Worm (Caenorhabditis elegans): ENCODE data around the gene Y73F8A.23.
A peak's percentile ranks its signal among the peaks of the same experiment; 100 is the strongest.

The Y73F8A.23 gene

DNA sequence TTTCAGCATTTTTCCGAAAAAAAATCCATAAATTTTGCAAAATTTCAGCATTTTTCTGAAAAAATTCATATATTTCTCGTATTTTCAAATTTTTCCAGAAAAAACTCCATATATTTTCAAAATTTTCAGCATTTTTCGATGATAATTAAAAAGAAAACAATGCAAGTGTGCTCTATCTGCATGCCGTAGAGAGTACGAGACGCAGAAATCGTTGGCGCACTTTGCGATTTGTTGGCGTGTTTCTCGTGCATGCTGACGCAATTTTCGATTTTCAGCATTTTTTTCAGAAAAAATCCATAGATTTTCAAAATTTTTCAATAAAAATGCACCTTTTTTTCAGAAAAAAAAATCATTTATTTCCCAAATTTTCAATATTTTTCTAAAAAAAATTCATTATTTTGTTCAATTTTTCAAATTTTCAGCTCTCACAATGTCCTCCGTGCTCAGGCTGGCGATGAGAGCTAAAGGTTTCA, 28.0 kb upstream of the Y73F8A.23 start, which contains the start of gene Y73F8A.27:
Gene Y73F8A.27, plus strand, starts transcription at position 423 of the 473 bp plus-strand sequence.
- TF ChIP-seq lag-1 (GFP tag; IDR thresholded peaks at IDR 0.05) (no peak), ceh-58 (GFP tag; IDR thresholded peaks at IDR 0.05) (no peak), snpc-1.3 (tag; optimal IDR thresholded peaks at IDR 0.05; ENCODE audit: insufficient read depth) (peak; percentile 83), attf-6 (GFP tag; IDR thresholded peaks at IDR 0.05) (peak; percentile 98), attf-3 (GFP tag; conservative IDR thresholded peaks at IDR 0.05) (no peak; the same call in 1 of the 2 replicates), ekl-4 (GFP tag; IDR thresholded peaks at IDR 0.05) (peak; percentile 78), let-526 (GFP tag; IDR thresholded peaks at IDR 0.05) (0 out of 2 replicates have a peak, but pooled peaks have one; percentile 50), zfh-2 (GFP tag; conservative IDR thresholded peaks at IDR 0.05) (peak; percentile 26; the same call in 1 of the 2 replicates), chd-7 (tag; optimal IDR thresholded peaks at IDR 0.05) (peak; percentile 36), F49E8.2 (tag; optimal IDR thresholded peaks at IDR 0.05; ENCODE audit: insufficient read depth) (peak; percentile 55), nhr-27 (tag; optimal IDR thresholded peaks at IDR 0.05) (no peak), bed-1 (GFP tag; IDR thresholded peaks at IDR 0.05) (no peak), tbx-9 (tag; optimal IDR thresholded peaks at IDR 0.05; ENCODE audit: borderline replicate concordance) (no peak), lir-1 (GFP tag; conservative IDR thresholded peaks at IDR 0.05) (peak; percentile 79), athp-1 (tag; optimal IDR thresholded peaks at IDR 0.05) (peak; percentile 84), hmg-20 (GFP tag; IDR thresholded peaks at IDR 0.05) (peak; percentile 68), tlf-1 (GFP tag; optimal IDR thresholded peaks at IDR 0.05) (peak; percentile 91), hmg-1.2 (GFP tag; IDR thresholded peaks at IDR 0.05) (peak; percentile 98), Y53F4B.3 (GFP tag; IDR thresholded peaks at IDR 0.05) (no peak), Y79H2A.3 (GFP tag; conservative IDR thresholded peaks at IDR 0.05) (no peak), T26A5.8 (tag; optimal IDR thresholded peaks at IDR 0.05) (no peak), atf-7 (tag; optimal IDR thresholded peaks at IDR 0.05) (peak; percentile 65), Y67H2A.10 (GFP tag; conservative IDR thresholded peaks at IDR 0.05) (no peak), cebp-1 (GFP tag; IDR thresholded peaks at IDR 0.05) (no peak), cebp-1 (tag; optimal IDR thresholded peaks at IDR 0.05) (peak; percentile 88), hlh-12 (tag; optimal IDR thresholded peaks at IDR 0.05) (no peak), rpc-1 (optimal IDR thresholded peaks at IDR 0.05) (no peak), rpc-1 (tag; optimal IDR thresholded peaks at IDR 0.05) (no peak), ets-4 (GFP tag; optimal IDR thresholded peaks at IDR 0.05) (no peak), F23B12.7 (tag; optimal IDR thresholded peaks at IDR 0.05; ENCODE audit: insufficient read depth) (peak; percentile 68), ZK185.1 (tag; optimal IDR thresholded peaks at IDR 0.05; ENCODE audit: poor library complexity, severe bottlenecking) (peak; percentile 73), F55B11.4 (tag; optimal IDR thresholded peaks at IDR 0.05; ENCODE audit: borderline replicate concordance, insufficient read depth) (no peak), ztf-18 (tag; optimal IDR thresholded peaks at IDR 0.05) (peak; percentile 99), B0035.1 (tag; optimal IDR thresholded peaks at IDR 0.05) (no peak), madf-6 (GFP tag; IDR thresholded peaks at IDR 0.05) (peak; percentile 62), ztf-6 (GFP tag; IDR thresholded peaks at IDR 0.05) (no peak), sptf-2 (GFP tag; optimal IDR thresholded peaks at IDR 0.05) (no peak), sdz-38 (tag; optimal IDR thresholded peaks at IDR 0.05) (no peak), snpc-1.1 (tag; optimal IDR thresholded peaks at IDR 0.05; ENCODE audit: insufficient read depth) (peak; percentile 63), sea-2 (GFP tag; IDR thresholded peaks at IDR 0.05) (no peak), die-1 (tag; optimal IDR thresholded peaks at IDR 0.05) (no peak), nhr-120 (GFP tag; IDR thresholded peaks at IDR 0.05) (no peak), F10E7.11 (tag; optimal IDR thresholded peaks at IDR 0.05) (peak; percentile 62), ztf-26 (tag; optimal IDR thresholded peaks at IDR 0.05) (peak; percentile 78), lsl-1 (GFP tag; optimal IDR thresholded peaks at IDR 0.05) (peak; percentile 59), Y53G8AR.9 (GFP tag; conservative IDR thresholded peaks at IDR 0.05) (peak; percentile 93), snpc-4 (GFP tag; optimal IDR thresholded peaks at IDR 0.05) (peak; percentile 87), snpc-4 (tag; optimal IDR thresholded peaks at IDR 0.05) (peak; percentile 86 to 94 (median 90))

Data from whole organism, young adult.